Worm (Caenorhabditis elegans) whole organism, midembryonic: ENCODE data around the gene R07E5.17.

Experiments used
- T22C8.4 ChIP-seq: fragments of 200-800 bp; sonication (Bioruptor generic); IDR thresholded peaks from 2 replicates; pipeline ENCODE4 v1.3.6; 2022; ENCODE audit warnings: missing genetic modification characterization, missing compliant biosample characterization
- cog-1 ChIP-seq: sonication (generic microtip); optimal IDR thresholded peaks from 2 replicates; lab custom pipeline; 2016; ENCODE audit warnings: missing genetic modification characterization, missing compliant biosample characterization
- flt-1 ChIP-seq: fragments of 200-800 bp; sonication (Bioruptor generic); IDR thresholded peaks from 2 replicates; pipeline ENCODE4 v1.3.6; 2022; ENCODE audit warnings: missing genetic modification characterization, missing compliant biosample characterization
- klf-2 ChIP-seq: fragments of 200-800 bp; sonication (Bioruptor generic); conservative IDR thresholded peaks from 2 replicates; pipeline ENCODE4 v1.3.6; 2022; ENCODE audit warnings: missing genetic modification reagents, missing genetic modification characterization, missing compliant biosample characterization
- med-1 ChIP-seq: sonication (generic microtip); optimal IDR thresholded peaks from 2 replicates; lab custom pipeline; 2017; ENCODE audit warnings: missing genetic modification characterization, mild to moderate bottlenecking, missing compliant biosample characterization, antibody characterized with exemption, missing genetic modification reagents; ENCODE audit not compliant: insufficient read depth
- ref-1 ChIP-seq: fragments of 200-800 bp; sonication (Bioruptor generic); conservative IDR thresholded peaks from 2 replicates; pipeline ENCODE4 v1.3.6; 2022; ENCODE audit warnings: missing genetic modification reagents, missing genetic modification characterization, missing compliant biosample characterization
- tab-1 ChIP-seq: fragments of 200-800 bp; sonication (Bioruptor generic); IDR thresholded peaks from 2 replicates; pipeline ENCODE4 v1.3.6; 2022; ENCODE audit warnings: missing genetic modification characterization, missing compliant biosample characterization
- ztf-23 ChIP-seq: fragments of 200-800 bp; sonication (Bioruptor generic); IDR thresholded peaks from 2 replicates; pipeline ENCODE4 v1.3.6; 2022; ENCODE audit warnings: missing genetic modification reagents, missing genetic modification characterization, missing compliant biosample characterization
- ztf-29 ChIP-seq: fragments of 200-800 bp; sonication (Bioruptor generic); IDR thresholded peaks from 2 replicates; pipeline ENCODE4 v1.3.6; 2022; ENCODE audit warnings: missing genetic modification reagents, missing genetic modification characterization, missing compliant biosample characterization

- no peak for TF ChIP-seq T22C8.4 (GFP tag; lab: Robert Waterston, UW)
- TF ChIP-seq ztf-23 (GFP tag; lab: Robert Waterston, UW): no peak
- TF ChIP-seq klf-2 (GFP tag; lab: Robert Waterston, UW): no peak
- TF ChIP-seq ztf-29: no peak
- no peak for TF ChIP-seq ref-1
- no peak for TF ChIP-seq med-1
- TF ChIP-seq flt-1 (GFP tag; lab: Robert Waterston, UW): no peak
- no peak for TF ChIP-seq tab-1 (GFP tag; lab: Robert Waterston, UW)
- TF ChIP-seq cog-1 (tag; lab: Kevin White, UChicago): no peak
These were observed 12.3 kb downstream of the R07E5.17 start for ce11 chrIII:4391938-4392337.
